Fruit fly (Drosophila melanogaster): ENCODE results near the gene CG13484.

CG13484 gene

DNA sequence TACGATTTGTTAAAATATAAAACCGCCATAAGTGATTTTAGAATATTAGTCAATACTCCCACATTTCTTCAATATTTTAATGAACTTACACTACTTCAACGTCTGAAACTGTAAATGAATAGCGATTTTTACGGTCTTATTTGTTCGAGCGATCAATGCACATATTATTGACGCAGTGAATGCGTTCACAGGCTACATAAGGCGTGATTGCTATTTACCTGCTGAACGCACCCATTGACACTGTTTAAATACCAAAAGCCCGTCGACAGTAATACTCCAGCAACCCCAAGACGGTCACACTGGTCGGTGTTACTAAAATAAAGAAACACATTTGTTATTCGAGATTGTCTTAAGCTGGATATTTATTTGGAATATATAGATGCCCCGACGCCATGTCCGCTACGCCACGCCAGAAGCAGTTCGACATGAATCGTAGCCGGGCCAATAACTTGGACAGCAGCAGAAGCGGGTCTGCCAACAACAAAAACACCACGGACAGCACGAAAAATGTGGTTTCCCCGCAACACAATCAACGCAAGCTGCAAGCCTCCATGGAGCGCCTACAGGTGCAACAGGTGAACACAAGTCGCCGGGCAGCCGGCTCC is 1.8 kb downstream of the CG13484 start, which contains the start of gene CG6833 (continued):
- TF ChIP-seq Eip75B (GFP tag; optimal IDR thresholded peaks at IDR 0.05) = peak; percentile 45
- TF ChIP-seq dac (GFP tag; optimal IDR thresholded peaks at IDR 0.05) = no peak
- TF ChIP-seq CG31627 (GFP tag; optimal IDR thresholded peaks at IDR 0.05) = peak; percentile 84
- peak; percentile 40 for TF ChIP-seq CG4318 (GFP tag; optimal IDR thresholded peaks at IDR 0.05)
- TF ChIP-seq Hr4 (GFP tag; optimal IDR thresholded peaks at IDR 0.05) = peak; percentile 73
- peak; percentile 75 for TF ChIP-seq lz (GFP tag; optimal IDR thresholded peaks at IDR 0.05)
- TF ChIP-seq CG8319 (GFP tag; optimal IDR thresholded peaks at IDR 0.05) = peak; percentile 47
- peak; percentile 17 for TF ChIP-seq CG34406 (GFP tag; optimal IDR thresholded peaks at IDR 0.05)
- peak; percentile 75 for TF ChIP-seq Sox14 (GFP tag; optimal IDR thresholded peaks at IDR 0.05)
- no peak for TF ChIP-seq salr (GFP tag; optimal IDR thresholded peaks at IDR 0.05)
- peak; percentile 15 for TF ChIP-seq Lpt (GFP tag; optimal IDR thresholded peaks at IDR 0.05)
- peak; percentile 57 for TF ChIP-seq OdsH (GFP tag; optimal IDR thresholded peaks at IDR 0.05)
- TF ChIP-seq spab (GFP tag; optimal IDR thresholded peaks at IDR 0.05) = no peak
- peak; percentile 28; the same call in 1 of the 2 replicates for TF ChIP-seq CG11294 (GFP tag; IDR thresholded peaks at IDR 0.05)
- TF ChIP-seq CG6163 (GFP tag; IDR thresholded peaks at IDR 0.05) = peak; percentile 82
- TF ChIP-seq CG32006 (GFP tag; optimal IDR thresholded peaks at IDR 0.05) = peak; percentile 58
- TF ChIP-seq eg (GFP tag; IDR thresholded peaks at IDR 0.05) = peak; percentile 71
- TF ChIP-seq Hr38 (GFP tag; optimal IDR thresholded peaks at IDR 0.05) = no peak
- TF ChIP-seq CG8632 (GFP tag; optimal IDR thresholded peaks at IDR 0.05) = peak; percentile 13
- peak; percentile 87 for TF ChIP-seq cyc (GFP tag; optimal IDR thresholded peaks at IDR 0.05)
- peak; percentile 80 for TF ChIP-seq Eip78C (GFP tag)
- TF ChIP-seq CG10669 (GFP tag; optimal IDR thresholded peaks at IDR 0.05) = peak; percentile 56
- TF ChIP-seq CG6792 (GFP tag; optimal IDR thresholded peaks at IDR 0.05) = peak; percentile 15
- TF ChIP-seq CG16779 (tag; optimal IDR thresholded peaks at IDR 0.05) = no peak
- peak; percentile 51 for TF ChIP-seq Sox15 (GFP tag; optimal IDR thresholded peaks at IDR 0.05)
- no peak for TF ChIP-seq CG6276 (GFP tag; optimal IDR thresholded peaks at IDR 0.05)
- TF ChIP-seq Eip93F (GFP tag; optimal IDR thresholded peaks at IDR 0.05) = no peak

DNA sequence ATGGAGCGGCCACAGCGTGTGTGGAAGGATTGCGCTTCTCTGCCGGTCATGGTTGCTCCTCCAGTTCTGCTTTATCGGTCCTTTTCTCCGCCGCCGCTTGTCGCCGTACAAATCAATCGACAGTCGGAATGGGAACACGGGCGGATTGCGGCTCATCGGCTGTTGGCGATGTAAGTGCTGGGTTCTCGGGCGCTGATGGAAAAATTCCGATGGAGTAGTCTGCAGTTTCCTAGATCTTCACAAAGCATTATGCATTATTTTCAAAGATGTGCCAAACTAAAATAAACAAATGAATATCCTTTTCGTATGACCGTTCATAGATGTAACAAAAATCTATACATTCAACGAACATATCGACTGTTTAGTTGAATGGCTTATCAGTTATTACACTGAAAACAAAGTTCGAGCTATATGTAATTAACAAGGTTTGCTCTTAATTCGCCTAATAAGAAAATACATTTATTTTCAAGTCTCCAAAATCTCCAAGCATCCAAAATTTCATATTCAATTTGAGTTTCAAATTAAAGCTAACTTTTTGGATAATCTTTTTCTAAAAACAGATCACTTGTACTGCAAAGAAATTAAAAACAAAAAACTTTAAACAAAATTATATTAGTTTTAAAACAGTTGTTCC is 3.1 kb downstream of the CG13484 start, which contains the start of gene Neurl4:
Neurl4 (minus strand) TSS at position 273 of the 634 bp plus-strand sequence.
- TF ChIP-seq CG11294 (GFP tag; IDR thresholded peaks at IDR 0.05) (no peak; the same call in 1 of the 2 replicates), CG7368 (GFP tag; optimal IDR thresholded peaks at IDR 0.05) (peak; percentile 56), CG34406 (GFP tag; optimal IDR thresholded peaks at IDR 0.05) (peak; percentile 78), fd85E (GFP tag; optimal IDR thresholded peaks at IDR 0.05) (no peak), CG3032 (tag; optimal IDR thresholded peaks at IDR 0.05) (peak; percentile 74), CG8632 (GFP tag; optimal IDR thresholded peaks at IDR 0.05) (peak; percentile 77), Sox15 (GFP tag; optimal IDR thresholded peaks at IDR 0.05) (peak; percentile 66), CG31627 (GFP tag; optimal IDR thresholded peaks at IDR 0.05) (peak; percentile 87), vri (GFP tag; optimal IDR thresholded peaks at IDR 0.05) (no peak), CG10669 (GFP tag; optimal IDR thresholded peaks at IDR 0.05) (no peak), CG1621 (tag; optimal IDR thresholded peaks at IDR 0.05) (peak; percentile 50), eg (GFP tag; IDR thresholded peaks at IDR 0.05) (peak; percentile 76), Eip93F (GFP tag; optimal IDR thresholded peaks at IDR 0.05) (no peak), Sox102F (GFP tag; optimal IDR thresholded peaks at IDR 0.05) (no peak), CG16779 (tag; optimal IDR thresholded peaks at IDR 0.05) (no peak), CG15336 (GFP tag; IDR thresholded peaks at IDR 0.05) (peak; percentile 80), Gug (GFP tag; IDR thresholded peaks at IDR 0.05) (peak; percentile 83), Eip78C (GFP tag) (peak; percentile 93), net (GFP tag; optimal IDR thresholded peaks at IDR 0.05) (no peak), CG9139 (GFP tag; optimal IDR thresholded peaks at IDR 0.05) (no peak), CG4318 (GFP tag; optimal IDR thresholded peaks at IDR 0.05) (no peak), Eip75B (GFP tag; optimal IDR thresholded peaks at IDR 0.05) (no peak), dsx (GFP tag; optimal IDR thresholded peaks at IDR 0.05; ENCODE audit: poor library complexity, severe bottlenecking) (no peak), dac (GFP tag; optimal IDR thresholded peaks at IDR 0.05) (no peak), Ets21C (GFP tag; optimal IDR thresholded peaks at IDR 0.05) (peak; percentile 68), svp (GFP tag) (no peak), fd59A (GFP tag; optimal IDR thresholded peaks at IDR 0.05) (peak; percentile 48), CG11902 (GFP tag; optimal IDR thresholded peaks at IDR 0.05) (peak; percentile 30), CG11762 (GFP tag; optimal IDR thresholded peaks at IDR 0.05; ENCODE audit: insufficient read depth) (peak; percentile 50), fkh (GFP tag; optimal IDR thresholded peaks at IDR 0.05) (no peak), CG6163 (GFP tag; IDR thresholded peaks at IDR 0.05) (peak; percentile 87), acj6 (GFP tag; optimal IDR thresholded peaks at IDR 0.05) (no peak), lz (GFP tag; optimal IDR thresholded peaks at IDR 0.05) (no peak), topi (GFP tag; optimal IDR thresholded peaks at IDR 0.05) (no peak), Blimp-1 (GFP tag; optimal IDR thresholded peaks at IDR 0.05) (no peak), OdsH (GFP tag; optimal IDR thresholded peaks at IDR 0.05) (no peak)
